Worm (Caenorhabditis elegans) whole organism, L2 larva: Measurements from ENCODE around the gene Y41D4B.14.

Source experiments
- C34F6.9 ChIP-seq: fragments of 150-350 bp; optimal IDR thresholded peaks from 2 replicates; lab custom pipeline; 2014; ENCODE audit warnings: missing biosample characterization, missing genetic modification characterization
- F13H6.1 ChIP-seq: sonication (generic microtip); optimal IDR thresholded peaks from 2 replicates; lab custom pipeline; 2016; ENCODE audit warnings: missing genetic modification characterization, missing compliant biosample characterization
- R02D3.7 ChIP-seq: fragments of 150-350 bp; optimal IDR thresholded peaks from 2 replicates; lab custom pipeline; 2014; ENCODE audit warnings: missing biosample characterization, missing genetic modification characterization
- Y55F3AM.14 ChIP-seq: fragments of 200-800 bp; sonication (Bioruptor generic); optimal IDR thresholded peaks from 2 replicates; lab custom pipeline; 2018; ENCODE audit warnings: mild to moderate bottlenecking, missing genetic modification characterization, missing compliant biosample characterization
- ZK546.5 ChIP-seq: sonication (generic microtip); optimal IDR thresholded peaks from 2 replicates; lab custom pipeline; 2017; ENCODE audit warnings: missing biosample characterization, missing genetic modification characterization
- alr-1 ChIP-seq: fragments of 150-350 bp; optimal IDR thresholded peaks from 2 replicates; lab custom pipeline; 2014; ENCODE audit warnings: missing biosample characterization, missing genetic modification characterization
- aly-2 ChIP-seq: fragments of 150-350 bp; optimal IDR thresholded peaks from 2 replicates; lab custom pipeline; 2014; ENCODE audit warnings: missing biosample characterization, missing genetic modification characterization
- ama-1 ChIP-seq: fragments of 150-350 bp; optimal IDR thresholded peaks from 2 replicates; lab custom pipeline; 2018; ENCODE audit warnings: inconsistent platforms
- blmp-1 ChIP-seq: sonication (generic microtip); optimal IDR thresholded peaks from 2 replicates; lab custom pipeline; 2017; ENCODE audit warnings: missing genetic modification characterization, mild to moderate bottlenecking, missing compliant biosample characterization, antibody characterized with exemption, moderate library complexity; ENCODE audit not compliant: insufficient read depth
- ceh-16 ChIP-seq: fragments of 150-350 bp; optimal IDR thresholded peaks from 2 replicates; lab custom pipeline; 2014; ENCODE audit warnings: missing biosample characterization, missing genetic modification characterization
- ceh-82 ChIP-seq: fragments of 150-350 bp; optimal IDR thresholded peaks from 2 replicates; lab custom pipeline; 2014; ENCODE audit warnings: missing biosample characterization, missing genetic modification characterization
- crh-2 ChIP-seq: sonication (generic microtip); optimal IDR thresholded peaks from 2 replicates; lab custom pipeline; 2017; ENCODE audit warnings: missing biosample characterization, missing genetic modification characterization
- dmd-4 ChIP-seq: sonication (generic microtip); optimal IDR thresholded peaks from 2 replicates; lab custom pipeline; 2017; ENCODE audit warnings: missing biosample characterization, missing genetic modification characterization
- egl-27 ChIP-seq: sonication (generic microtip); optimal IDR thresholded peaks from 3 replicates; lab custom pipeline; 2017; ENCODE audit warnings: missing biosample characterization, missing genetic modification reagents, missing genetic modification characterization
- elt-1 ChIP-seq: fragments of 150-350 bp; optimal IDR thresholded peaks from 2 replicates; lab custom pipeline; 2014; ENCODE audit warnings: missing biosample characterization, missing genetic modification characterization
- elt-3 ChIP-seq: sonication (generic microtip); optimal IDR thresholded peaks from 2 replicates; lab custom pipeline; 2017; ENCODE audit warnings: missing biosample characterization, missing genetic modification characterization
- fos-1 ChIP-seq: fragments of 150-350 bp; optimal IDR thresholded peaks from 2 replicates; lab custom pipeline; 2014; ENCODE audit warnings: missing biosample characterization, missing genetic modification characterization
- gmeb-1 ChIP-seq: fragments of 150-350 bp; optimal IDR thresholded peaks from 2 replicates; lab custom pipeline; 2014; ENCODE audit warnings: missing biosample characterization, missing genetic modification characterization
- lin-11 ChIP-seq: fragments of 150-350 bp; sonication (generic microtip); optimal IDR thresholded peaks from 2 replicates; lab custom pipeline; 2014; ENCODE audit warnings: missing biosample characterization, missing genetic modification characterization, inconsistent platforms, mixed read lengths
- lin-13 ChIP-seq: fragments of 150-350 bp; optimal IDR thresholded peaks from 2 replicates; lab custom pipeline; 2014; ENCODE audit warnings: missing biosample characterization, missing genetic modification reagents, missing genetic modification characterization
- lin-39 ChIP-seq: fragments of 150-350 bp; optimal IDR thresholded peaks from 2 replicates; lab custom pipeline; 2014; ENCODE audit warnings: missing biosample characterization, missing genetic modification reagents, missing genetic modification characterization
- lsy-2 ChIP-seq, 2 experiments: fragments of 150-350 bp in 1 of 2; sonication (generic microtip) in 1 of 2; optimal IDR thresholded peaks; 2 replicates each; lab custom pipeline; 2014 to 2017; ENCODE audit warnings: missing biosample characterization in 2 of 2, missing genetic modification characterization in 2 of 2
- mab-5 ChIP-seq: fragments of 150-350 bp; optimal IDR thresholded peaks from 2 replicates; lab custom pipeline; 2014; ENCODE audit warnings: missing biosample characterization, missing genetic modification characterization
- mbf-1 ChIP-seq: sonication (generic microtip); optimal IDR thresholded peaks from 2 replicates; lab custom pipeline; 2017; ENCODE audit warnings: missing biosample characterization, missing genetic modification characterization
- mdl-1 ChIP-seq, 2 experiments: fragments of 150-350 bp in 1 of 2; sonication (generic microtip) in 1 of 2; optimal IDR thresholded peaks; 2 replicates each; lab custom pipeline; 2017; ENCODE audit warnings: missing biosample characterization in 2 of 2, missing genetic modification characterization in 2 of 2
- nhr-10 ChIP-seq: sonication (generic microtip); optimal IDR thresholded peaks from 2 replicates; lab custom pipeline; 2017; ENCODE audit warnings: missing biosample characterization, missing genetic modification characterization
- nhr-11 ChIP-seq: fragments of 150-350 bp; optimal IDR thresholded peaks from 2 replicates; lab custom pipeline; 2014; ENCODE audit warnings: missing biosample characterization, missing genetic modification characterization
- nhr-12 ChIP-seq: fragments of 150-350 bp; optimal IDR thresholded peaks from 2 replicates; lab custom pipeline; 2014; ENCODE audit warnings: missing biosample characterization, missing genetic modification characterization
- nhr-129 ChIP-seq: fragments of 150-350 bp; optimal IDR thresholded peaks from 2 replicates; lab custom pipeline; 2014; ENCODE audit warnings: missing biosample characterization, missing genetic modification characterization
- nhr-21 ChIP-seq: fragments of 150-350 bp; optimal IDR thresholded peaks from 2 replicates; lab custom pipeline; 2014; ENCODE audit warnings: missing biosample characterization, missing genetic modification characterization
- nhr-23 ChIP-seq: fragments of 150-350 bp; optimal IDR thresholded peaks from 2 replicates; lab custom pipeline; 2014; ENCODE audit warnings: missing biosample characterization, missing genetic modification reagents, missing genetic modification characterization
- nhr-237 ChIP-seq: fragments of 150-350 bp; optimal IDR thresholded peaks from 2 replicates; lab custom pipeline; 2014; ENCODE audit warnings: missing biosample characterization, missing genetic modification characterization
- nhr-25 ChIP-seq: fragments of 150-350 bp; sonication (generic microtip); optimal IDR thresholded peaks from 3 replicates; lab custom pipeline; 2014; ENCODE audit warnings: missing biosample characterization, missing genetic modification characterization
- nhr-6 ChIP-seq: fragments of 150-350 bp; optimal IDR thresholded peaks from 2 replicates; lab custom pipeline; 2014; ENCODE audit warnings: missing biosample characterization, missing genetic modification characterization
- nhr-77 ChIP-seq: fragments of 150-350 bp; optimal IDR thresholded peaks from 2 replicates; lab custom pipeline; 2014; ENCODE audit warnings: missing biosample characterization, missing genetic modification characterization
- peb-1 ChIP-seq: fragments of 150-350 bp; optimal IDR thresholded peaks from 2 replicates; lab custom pipeline; 2014; ENCODE audit warnings: missing biosample characterization, missing genetic modification characterization
- sem-4 ChIP-seq: fragments of 150-350 bp; optimal IDR thresholded peaks from 2 replicates; lab custom pipeline; 2014; ENCODE audit warnings: missing biosample characterization, missing genetic modification reagents, missing genetic modification characterization
- skn-1 ChIP-seq: sonication (generic microtip); optimal IDR thresholded peaks from 2 replicates; lab custom pipeline; 2017; ENCODE audit warnings: missing biosample characterization, missing genetic modification characterization
- sma-3 ChIP-seq: sonication (generic microtip); optimal IDR thresholded peaks from 2 replicates; lab custom pipeline; 2016; ENCODE audit warnings: missing genetic modification reagents, missing genetic modification characterization, missing compliant biosample characterization
- sma-9 ChIP-seq, 2 experiments: fragments of 150-350 bp in 1 of 2; sonication (generic microtip) in 1 of 2; optimal IDR thresholded peaks; 2 replicates each; lab custom pipeline; 2014 to 2016; ENCODE audit warnings: missing genetic modification characterization in 2 of 2, mild to moderate bottlenecking in 1 of 2, missing biosample characterization in 1 of 2, missing compliant biosample characterization in 1 of 2, missing genetic modification reagents in 1 of 2, moderate library complexity in 1 of 2
- snpc-4 ChIP-seq: fragments of 150-350 bp; optimal IDR thresholded peaks from 2 replicates; lab custom pipeline; 2014; ENCODE audit warnings: missing biosample characterization, missing genetic modification characterization
- unc-39 ChIP-seq: fragments of 150-350 bp; optimal IDR thresholded peaks from 2 replicates; lab custom pipeline; 2014; ENCODE audit warnings: missing biosample characterization, missing genetic modification characterization
- unc-55 ChIP-seq: fragments of 150-350 bp; sonication (generic microtip); optimal IDR thresholded peaks from 3 replicates; lab custom pipeline; 2014; ENCODE audit warnings: missing biosample characterization, missing genetic modification reagents, missing genetic modification characterization
- unc-62 ChIP-seq: fragments of 150-350 bp; optimal IDR thresholded peaks from 2 replicates; lab custom pipeline; 2014; ENCODE audit warnings: missing biosample characterization, missing genetic modification reagents, missing genetic modification characterization
- zag-1 ChIP-seq: fragments of 150-350 bp; optimal IDR thresholded peaks from 2 replicates; lab custom pipeline; 2014; ENCODE audit warnings: missing biosample characterization, missing genetic modification characterization
- ztf-1 ChIP-seq: fragments of 200-800 bp; sonication (Bioruptor generic); conservative IDR thresholded peaks from 2 replicates; pipeline ENCODE4 v1.3.6; 2022; ENCODE audit warnings: missing genetic modification characterization, missing compliant biosample characterization
- ztf-11 ChIP-seq: sonication (generic microtip); optimal IDR thresholded peaks from 2 replicates; lab custom pipeline; 2017; ENCODE audit warnings: missing biosample characterization, missing genetic modification characterization
- ztf-4 ChIP-seq: fragments of 150-350 bp; optimal IDR thresholded peaks from 2 replicates; lab custom pipeline; 2014; ENCODE audit warnings: missing biosample characterization, missing genetic modification characterization

Gene Y41D4B.14

ce11 chrIV:1595802-1596201 lies 19.0 kb downstream of the Y41D4B.14 start, which contains the start of gene npp-8:
TSS of gene npp-8 (minus strand) at chrIV:1595824.
- peak; percentile 14 for TF ChIP-seq blmp-1 (tag; lab: Kevin White, UChicago)
- TF ChIP-seq lin-11 (tag; lab: Kevin White, UChicago): peak; percentile 86
- no peak for TF ChIP-seq ZK546.5
- no peak for TF ChIP-seq ztf-1 (GFP tag; lab: Robert Waterston, UW)
- TF ChIP-seq ama-1: no peak
- TF ChIP-seq mbf-1 (tag; lab: Kevin White, UChicago): no peak
- TF ChIP-seq lin-13 (GFP tag; lab: Kevin White, UChicago): peak; percentile 94
- TF ChIP-seq C34F6.9 (tag; lab: Kevin White, UChicago): peak; percentile 74
- TF ChIP-seq ceh-16: no peak
- TF ChIP-seq sma-3 (GFP tag; lab: Kevin White, UChicago): peak; percentile 90
- TF ChIP-seq nhr-237 (tag; lab: Kevin White, UChicago): no peak
- peak; percentile 44 for TF ChIP-seq ceh-82 (tag; lab: Kevin White, UChicago)
- no peak for TF ChIP-seq elt-3 (tag; lab: Kevin White, UChicago)
- peak; percentile 48 for TF ChIP-seq zag-1 (tag; lab: Kevin White, UChicago)
- peak; percentile 32 for TF ChIP-seq nhr-77 (tag; lab: Kevin White, UChicago)
- no peak for TF ChIP-seq R02D3.7 (tag; lab: Kevin White, UChicago)
- TF ChIP-seq mab-5: peak; percentile 89
- TF ChIP-seq nhr-12 (tag; lab: Kevin White, UChicago): no peak
- TF ChIP-seq nhr-25: peak; percentile 89
- TF ChIP-seq nhr-6 (tag; lab: Kevin White, UChicago): peak; percentile 62
- TF ChIP-seq lsy-2 (tag; optimal IDR thresholded peaks at IDR 0.05; lab: Kevin White, UChicago): peak; percentile 80 to 89
- TF ChIP-seq unc-55 (GFP tag; lab: Kevin White, UChicago): peak; percentile 95
- peak; percentile 93 for TF ChIP-seq F13H6.1 (tag; lab: Kevin White, UChicago)
- TF ChIP-seq gmeb-1 (tag; lab: Kevin White, UChicago): peak; percentile 78
- TF ChIP-seq peb-1: no peak
- TF ChIP-seq alr-1 (tag; lab: Kevin White, UChicago): no peak
- TF ChIP-seq lin-39 (tag; lab: Kevin White, UChicago): no peak
- peak; percentile 81 for TF ChIP-seq ztf-4 (tag; lab: Kevin White, UChicago)
- no peak for TF ChIP-seq unc-62 (GFP tag; lab: Kevin White, UChicago)
- TF ChIP-seq snpc-4 (tag; lab: Kevin White, UChicago): peak; percentile 48
- peak; percentile 59 for TF ChIP-seq fos-1 (tag; lab: Kevin White, UChicago)
- TF ChIP-seq sma-9 (GFP tag; optimal IDR thresholded peaks at IDR 0.05; lab: Kevin White, UChicago): no peak
- no peak for TF ChIP-seq sma-9 (tag; optimal IDR thresholded peaks at IDR 0.05; lab: Kevin White, UChicago)
- TF ChIP-seq Y55F3AM.14 (GFP tag; lab: Kevin White, UChicago): peak; percentile 38
- no peak for TF ChIP-seq nhr-23 (tag; lab: Kevin White, UChicago)
- TF ChIP-seq aly-2 (tag; lab: Kevin White, UChicago): no peak
- no peak for TF ChIP-seq elt-1 (tag; lab: Kevin White, UChicago)
- TF ChIP-seq egl-27 (tag; lab: Kevin White, UChicago): peak; percentile 23
- TF ChIP-seq ztf-11 (tag; lab: Kevin White, UChicago): peak; percentile 34
- peak in 1 of 2 experiments; percentile 55 for TF ChIP-seq mdl-1 (tag; optimal IDR thresholded peaks at IDR 0.05; lab: Kevin White, UChicago)
- peak; percentile 78 for TF ChIP-seq sem-4 (tag; lab: Kevin White, UChicago)
- TF ChIP-seq nhr-129: peak; percentile 78
- peak; percentile 6 for TF ChIP-seq skn-1 (tag; lab: Kevin White, UChicago)
- peak; percentile 80 for TF ChIP-seq crh-2 (tag; lab: Kevin White, UChicago)
- TF ChIP-seq nhr-21 (tag; lab: Kevin White, UChicago): peak; percentile 78
- no peak for TF ChIP-seq dmd-4 (tag; lab: Kevin White, UChicago)
- TF ChIP-seq nhr-10 (tag; lab: Kevin White, UChicago): no peak
- TF ChIP-seq nhr-11: no peak
- TF ChIP-seq unc-39 (tag; lab: Kevin White, UChicago): no peak
